Fruit fly (Drosophila melanogaster): Measurements from ENCODE around the gene MtnA.

dm6 chr3R:9800644-9801330 is 16.6 kb upstream of the MtnA start, which contains the start of the genes CG9467 and CG8526:
- no peak for TF ChIP-seq psq (optimal IDR thresholded peaks at IDR 0.05)
- no peak for TF ChIP-seq usp (GFP tag; optimal IDR thresholded peaks at IDR 0.05)
- no peak for TF ChIP-seq pan (optimal IDR thresholded peaks at IDR 0.05)
